Fruit fly (Drosophila melanogaster): ENCODE data around the gene CG43056.

Gene CG43056

dm6 chr2L:4448582-4449016, 11.0 kb downstream of the CG43056 start, which contains the start of gene MFS18 (continued):
- peak; percentile 91 for TF ChIP-seq CG31627 (GFP tag; optimal IDR thresholded peaks at IDR 0.05)
- peak; percentile 98 for TF ChIP-seq esn (GFP tag; optimal IDR thresholded peaks at IDR 0.05)
- peak; percentile 95 for TF ChIP-seq CG6808 (GFP tag; optimal IDR thresholded peaks at IDR 0.05)
- peak; percentile 89 for TF ChIP-seq Ets96B (tag; optimal IDR thresholded peaks at IDR 0.05)
- peak; percentile 92 for TF ChIP-seq Eip75B (GFP tag; optimal IDR thresholded peaks at IDR 0.05)
- peak; percentile 85 for TF ChIP-seq CG1621 (tag; optimal IDR thresholded peaks at IDR 0.05)
- peak; percentile 99 for TF ChIP-seq Gug (GFP tag; IDR thresholded peaks at IDR 0.05)
- TF ChIP-seq CG3032 (tag; optimal IDR thresholded peaks at IDR 0.05) = peak; percentile 98
- TF ChIP-seq CG15336 (GFP tag; IDR thresholded peaks at IDR 0.05) = peak; percentile 99
- peak; percentile 90 for TF ChIP-seq Blimp-1 (GFP tag; optimal IDR thresholded peaks at IDR 0.05)
- peak; percentile 94 for TF ChIP-seq CG6792 (GFP tag; optimal IDR thresholded peaks at IDR 0.05)
- TF ChIP-seq vri (GFP tag; optimal IDR thresholded peaks at IDR 0.05) = no peak
- peak; percentile 98 for TF ChIP-seq CG6163 (GFP tag; IDR thresholded peaks at IDR 0.05)
- TF ChIP-seq Ets21C (GFP tag; optimal IDR thresholded peaks at IDR 0.05) = peak; percentile 84
- peak; percentile 99 for TF ChIP-seq CG7368 (GFP tag; optimal IDR thresholded peaks at IDR 0.05)
- no peak for TF ChIP-seq CG4318 (GFP tag; optimal IDR thresholded peaks at IDR 0.05)
- TF ChIP-seq Sox15 (GFP tag; optimal IDR thresholded peaks at IDR 0.05) = peak; percentile 93
- peak; percentile 95 for TF ChIP-seq Smox (GFP tag; optimal IDR thresholded peaks at IDR 0.05)
- peak; percentile 92 for TF ChIP-seq Sox14 (GFP tag; optimal IDR thresholded peaks at IDR 0.05)
- TF ChIP-seq CG11294 (GFP tag; IDR thresholded peaks at IDR 0.05) = peak; percentile 99
- peak; percentile 99 for TF ChIP-seq Eip78C (GFP tag)
- peak; percentile 98 for TF ChIP-seq CG34406 (GFP tag; optimal IDR thresholded peaks at IDR 0.05)
- peak; percentile 98 for TF ChIP-seq spab (GFP tag; optimal IDR thresholded peaks at IDR 0.05)
- peak; percentile 76 for TF ChIP-seq fkh (GFP tag; optimal IDR thresholded peaks at IDR 0.05)
- TF ChIP-seq CG16779 (tag; optimal IDR thresholded peaks at IDR 0.05) = no peak
- TF ChIP-seq CG11762 (GFP tag; optimal IDR thresholded peaks at IDR 0.05; ENCODE audit: insufficient read depth) = peak; percentile 99
- TF ChIP-seq acj6 (GFP tag; optimal IDR thresholded peaks at IDR 0.05) = peak; percentile 97
- TF ChIP-seq salr (GFP tag; optimal IDR thresholded peaks at IDR 0.05) = peak; percentile 81 to 96
- peak; percentile 96 for TF ChIP-seq Hr4 (GFP tag; optimal IDR thresholded peaks at IDR 0.05)
- no peak for TF ChIP-seq Eip93F (GFP tag; optimal IDR thresholded peaks at IDR 0.05)
- TF ChIP-seq net (GFP tag; optimal IDR thresholded peaks at IDR 0.05) = peak; percentile 97
- TF ChIP-seq pdm3 (GFP tag; optimal IDR thresholded peaks at IDR 0.05) = peak; percentile 96

DNA sequence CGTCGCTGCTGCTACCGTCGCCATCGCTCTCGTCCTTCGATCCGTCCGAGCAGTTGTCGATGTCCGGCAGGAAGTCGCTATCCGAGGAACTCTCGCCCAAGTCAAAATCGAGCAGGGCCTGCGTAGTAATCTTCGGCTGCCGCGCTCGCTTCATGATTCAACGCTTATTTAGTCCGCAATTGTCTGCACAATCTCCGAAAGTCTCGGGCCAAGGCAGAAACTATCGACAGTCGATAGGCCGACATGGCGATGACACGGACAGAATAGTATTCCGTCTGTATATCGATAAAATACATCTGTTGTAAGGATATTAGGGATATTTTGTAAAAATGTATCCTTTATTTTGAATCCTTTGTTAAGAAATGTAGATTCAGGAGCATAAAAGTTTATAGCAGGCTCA, 15.2 kb downstream of the CG43056 start, which contains the start of gene CG15439:
Gene CG15439, minus strand, starts transcription at position 241 of the 400 bp plus-strand sequence.
- TF ChIP-seq CG4318 (GFP tag; optimal IDR thresholded peaks at IDR 0.05) = no peak
- peak; percentile 21 for TF ChIP-seq CG1621 (tag; optimal IDR thresholded peaks at IDR 0.05)
- no peak for TF ChIP-seq CG10669 (GFP tag; optimal IDR thresholded peaks at IDR 0.05)
- no peak for TF ChIP-seq Sox14 (GFP tag; optimal IDR thresholded peaks at IDR 0.05)
- no peak for TF ChIP-seq CG6792 (GFP tag; optimal IDR thresholded peaks at IDR 0.05)
- no peak for TF ChIP-seq Hr38 (GFP tag; optimal IDR thresholded peaks at IDR 0.05)
- TF ChIP-seq CG6276 (GFP tag; optimal IDR thresholded peaks at IDR 0.05) = no peak
- no peak for TF ChIP-seq CG9139 (GFP tag; optimal IDR thresholded peaks at IDR 0.05)

- peak; percentile 77 for TF ChIP-seq fkh (GFP tag; optimal IDR thresholded peaks at IDR 0.05)
- peak; percentile 13 for TF ChIP-seq CG6808 (GFP tag; optimal IDR thresholded peaks at IDR 0.05)
- TF ChIP-seq CG10631 (GFP tag; optimal IDR thresholded peaks at IDR 0.05) = no peak
- peak; percentile 27 for TF ChIP-seq Sox14 (GFP tag; optimal IDR thresholded peaks at IDR 0.05)
- no peak for TF ChIP-seq Smox (GFP tag; optimal IDR thresholded peaks at IDR 0.05)
- TF ChIP-seq net (GFP tag; optimal IDR thresholded peaks at IDR 0.05) = no peak
- peak; percentile 29 for TF ChIP-seq achi (GFP tag; optimal IDR thresholded peaks at IDR 0.05)
- TF ChIP-seq dsx (GFP tag; optimal IDR thresholded peaks at IDR 0.05; ENCODE audit: poor library complexity, severe bottlenecking) = peak; percentile 36
- TF ChIP-seq CG4318 (GFP tag; optimal IDR thresholded peaks at IDR 0.05) = no peak
- TF ChIP-seq fd85E (GFP tag; optimal IDR thresholded peaks at IDR 0.05) = no peak
- TF ChIP-seq svp (GFP tag) = peak; percentile 86
- TF ChIP-seq CG1621 (tag; optimal IDR thresholded peaks at IDR 0.05) = peak; percentile 32
Measured at dm6 chr2L:4454009-4454689, 16.6 kb downstream of the CG43056 start, which contains the start of the genes Secp43 and ND-B8. Secp43 (minus strand) TSS chr2L:4454453. ND-B8 (plus strand) TSS chr2L:4454626.

All from whole organism, prepupa.